Worm (Caenorhabditis elegans) whole organism, young adult: ENCODE measurements around the gene T26H5.8.

ENCODE experiments used
- B0035.1 ChIP-seq: sonication (generic microtip); optimal IDR thresholded peaks from 2 replicates; lab custom pipeline; 2016; ENCODE audit warnings: missing genetic modification characterization, mild to moderate bottlenecking, missing compliant biosample characterization, missing genotype, missing genetic modification reagents
- B0261.1 ChIP-seq: sonication (generic microtip); optimal IDR thresholded peaks from 2 replicates; lab custom pipeline; 2016; ENCODE audit warnings: mild to moderate bottlenecking, missing genetic modification characterization, moderate library complexity, missing compliant biosample characterization
- C06A6.2 ChIP-seq: fragments of 200-800 bp; sonication (Bioruptor generic); conservative IDR thresholded peaks from 2 replicates; pipeline ENCODE4 v1.3.6; 2022; ENCODE audit warnings: missing genetic modification characterization, missing compliant biosample characterization
- F55B11.4 ChIP-seq: sonication (generic microtip); optimal IDR thresholded peaks from 2 replicates; lab custom pipeline; 2016; ENCODE audit warnings: missing compliant biosample characterization, missing genetic modification characterization, borderline replicate concordance; ENCODE audit not compliant: insufficient read depth
- T07F8.4 ChIP-seq: sonication (generic microtip); optimal IDR thresholded peaks from 2 replicates; lab custom pipeline; 2016; ENCODE audit warnings: mild to moderate bottlenecking, missing genetic modification characterization, moderate library complexity, missing compliant biosample characterization
- Y67H2A.10 ChIP-seq: fragments of 200-800 bp; sonication (Bioruptor generic); conservative IDR thresholded peaks from 2 replicates; pipeline ENCODE4 v1.3.6; 2022; ENCODE audit warnings: missing genetic modification reagents, missing genetic modification characterization, missing compliant biosample characterization
- Y79H2A.3 ChIP-seq: fragments of 200-800 bp; sonication (Bioruptor generic); conservative IDR thresholded peaks from 2 replicates; pipeline ENCODE4 v1.3.6; 2022; ENCODE audit warnings: missing genetic modification reagents, missing genetic modification characterization, missing compliant biosample characterization
- ama-1 ChIP-seq, 3 experiments: fragments of 150-350 bp in 1 of 3; sonication (generic microtip) in 2 of 3; optimal IDR thresholded peaks; 2 replicates each; lab custom pipeline; 2014 to 2018; ENCODE audit warnings: missing biosample characterization in 2 of 3, missing genetic modification characterization in 2 of 3, missing genetic modification reagents in 2 of 3
- atf-7 ChIP-seq: sonication (generic microtip); optimal IDR thresholded peaks from 2 replicates; lab custom pipeline; 2017; ENCODE audit warnings: mild to moderate bottlenecking, missing genetic modification characterization, missing compliant biosample characterization
- ceh-100 ChIP-seq: fragments of 200-800 bp; sonication (Bioruptor generic); IDR thresholded peaks from 2 replicates; pipeline ENCODE4 v1.3.6; 2022; ENCODE audit warnings: missing genetic modification reagents, missing genetic modification characterization, missing compliant biosample characterization
- ceh-58 ChIP-seq: fragments of 200-800 bp; sonication (Bioruptor generic); IDR thresholded peaks from 2 replicates; pipeline ENCODE4 v1.3.6; 2022; ENCODE audit warnings: missing genetic modification characterization, missing compliant biosample characterization
- dox-1 ChIP-seq: fragments of 200-800 bp; sonication (Bioruptor generic); IDR thresholded peaks from 2 replicates; pipeline ENCODE4 v1.3.6; 2022; ENCODE audit warnings: missing genetic modification reagents, missing genetic modification characterization, missing compliant biosample characterization
- efl-1 ChIP-seq: fragments of 150-350 bp; optimal IDR thresholded peaks from 2 replicates; lab custom pipeline; 2014; ENCODE audit warnings: missing biosample characterization, missing genetic modification reagents, missing genetic modification characterization
- egl-18 ChIP-seq: fragments of 200-800 bp; sonication (Bioruptor generic); IDR thresholded peaks from 2 replicates; pipeline ENCODE4 v1.3.6; 2022; ENCODE audit warnings: missing genetic modification reagents, missing genetic modification characterization, missing compliant biosample characterization
- ets-4 ChIP-seq: fragments of 200-800 bp; sonication (Bioruptor generic); optimal IDR thresholded peaks from 2 replicates; lab custom pipeline; 2018; ENCODE audit warnings: mild to moderate bottlenecking, missing genetic modification characterization, missing compliant biosample characterization
- him-1 ChIP-seq: sonication (generic microtip); optimal IDR thresholded peaks from 2 replicates; lab custom pipeline; 2016; ENCODE audit warnings: missing genotype, missing genetic modification reagents, missing genetic modification characterization, missing compliant biosample characterization
- hlh-12 ChIP-seq: sonication (generic microtip); optimal IDR thresholded peaks from 2 replicates; lab custom pipeline; 2016; ENCODE audit warnings: missing genetic modification characterization, missing compliant biosample characterization
- hlh-26 ChIP-seq: fragments of 200-800 bp; sonication (Bioruptor generic); conservative IDR thresholded peaks from 2 replicates; pipeline ENCODE4 v1.3.6; 2022; ENCODE audit warnings: missing genetic modification reagents, missing genetic modification characterization, missing compliant biosample characterization
- hsf-1 ChIP-seq: fragments of 200-800 bp; sonication (Bioruptor generic); IDR thresholded peaks from 2 replicates; pipeline ENCODE4 v1.3.6; 2022; ENCODE audit warnings: missing genetic modification reagents, missing genetic modification characterization, missing compliant biosample characterization
- let-526 ChIP-seq: fragments of 200-800 bp; sonication (Bioruptor generic); IDR thresholded peaks from 2 replicates; pipeline ENCODE4 v1.3.6; 2022; ENCODE audit warnings: missing genetic modification reagents, missing genetic modification characterization, missing compliant biosample characterization
- lin-35 ChIP-seq, 3 experiments: fragments of 150-350 bp in 2 of 3; sonication (generic microtip) in 1 of 3; optimal IDR thresholded peaks; 2 replicates each; lab custom pipeline; 2014 to 2018; ENCODE audit warnings: missing biosample characterization in 3 of 3, missing genetic modification characterization in 3 of 3, missing genetic modification reagents in 3 of 3
- lin-40 ChIP-seq: sonication (generic microtip); optimal IDR thresholded peaks from 2 replicates; lab custom pipeline; 2016; ENCODE audit warnings: missing genetic modification characterization, mild to moderate bottlenecking, missing compliant biosample characterization, missing genotype, missing genetic modification reagents
- lin-54 ChIP-seq: fragments of 200-800 bp; sonication (Bioruptor generic); optimal IDR thresholded peaks from 2 replicates; lab custom pipeline; 2018; ENCODE audit warnings: mild to moderate bottlenecking, missing genetic modification characterization, missing compliant biosample characterization
- madf-3 ChIP-seq: fragments of 200-800 bp; sonication (Bioruptor generic); IDR thresholded peaks from 2 replicates; pipeline ENCODE4 v1.3.6; 2022; ENCODE audit warnings: missing genetic modification reagents, missing genetic modification characterization, missing compliant biosample characterization
- mel-28 ChIP-seq: sonication (generic microtip); optimal IDR thresholded peaks from 2 replicates; lab custom pipeline; 2016; ENCODE audit warnings: borderline replicate concordance, mild to moderate bottlenecking, missing genetic modification characterization, missing compliant biosample characterization
- nfya-1 ChIP-seq: sonication (generic microtip); optimal IDR thresholded peaks from 2 replicates; lab custom pipeline; 2017; ENCODE audit warnings: antibody characterized with exemption, missing compliant biosample characterization, missing genetic modification characterization, borderline replicate concordance; ENCODE audit not compliant: insufficient read depth
- nfya-2 ChIP-seq: fragments of 200-800 bp; sonication (Bioruptor generic); IDR thresholded peaks from 2 replicates; pipeline ENCODE4 v1.3.6; 2022; ENCODE audit warnings: missing genetic modification reagents, missing genetic modification characterization, missing compliant biosample characterization
- nhr-80 ChIP-seq: sonication (generic microtip); optimal IDR thresholded peaks from 2 replicates; lab custom pipeline; 2016; ENCODE audit warnings: missing genetic modification characterization, missing compliant biosample characterization
- nhr-90 ChIP-seq: sonication (generic microtip); optimal IDR thresholded peaks from 2 replicates; lab custom pipeline; 2016; ENCODE audit warnings: missing genotype, mild to moderate bottlenecking, missing genetic modification characterization, missing compliant biosample characterization
- sea-2 ChIP-seq: fragments of 200-800 bp; sonication (Bioruptor generic); IDR thresholded peaks from 2 replicates; pipeline ENCODE4 v1.3.6; 2022; ENCODE audit warnings: missing genetic modification characterization, missing compliant biosample characterization
- ztf-18 ChIP-seq: sonication (generic microtip); optimal IDR thresholded peaks from 2 replicates; lab custom pipeline; 2016; ENCODE audit warnings: missing genotype, mild to moderate bottlenecking, missing genetic modification characterization, missing compliant biosample characterization

Gene T26H5.8

DNA sequence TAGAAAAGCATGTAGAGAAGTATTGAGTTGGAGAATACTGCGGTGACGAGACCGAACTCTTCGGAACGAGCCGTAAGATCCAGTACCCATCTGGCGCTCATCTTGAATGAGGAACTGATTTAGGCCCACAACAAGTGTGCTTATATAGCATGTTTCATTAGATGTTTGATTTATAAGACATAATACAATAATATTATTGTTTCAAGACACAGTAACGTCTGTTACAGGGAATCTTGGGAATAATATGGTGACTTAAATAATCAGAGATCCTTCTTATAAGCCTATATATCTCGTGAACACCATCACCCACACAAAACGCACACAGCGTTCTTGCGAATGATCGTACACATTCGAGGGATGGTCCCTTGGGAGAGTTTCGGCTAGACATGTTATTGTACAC, 48.8 kb downstream of the T26H5.8 start, which contains the start of gene str-88:
TSS of gene str-88 (minus strand) at position 101 of the 400 bp plus-strand sequence.
- TF ChIP-seq C06A6.2 (no peak), dox-1 (GFP tag; lab: Robert Waterston, UW) (no peak), efl-1 (GFP tag; lab: Kevin White, UChicago) (no peak), ztf-18 (tag; lab: Kevin White, UChicago) (no peak), atf-7 (tag; lab: Kevin White, UChicago) (no peak), ama-1 (optimal IDR thresholded peaks at IDR 0.05; lab: Kevin White, UChicago) (no peak), ama-1 (GFP tag; optimal IDR thresholded peaks at IDR 0.05; lab: Kevin White, UChicago) (no peak), hlh-12 (tag; lab: Kevin White, UChicago) (no peak), hlh-26 (GFP tag; lab: Robert Waterston, UW) (no peak), mel-28 (tag; lab: Kevin White, UChicago) (no peak), Y79H2A.3 (no peak), T07F8.4 (tag; lab: Kevin White, UChicago) (no peak)

DNA sequence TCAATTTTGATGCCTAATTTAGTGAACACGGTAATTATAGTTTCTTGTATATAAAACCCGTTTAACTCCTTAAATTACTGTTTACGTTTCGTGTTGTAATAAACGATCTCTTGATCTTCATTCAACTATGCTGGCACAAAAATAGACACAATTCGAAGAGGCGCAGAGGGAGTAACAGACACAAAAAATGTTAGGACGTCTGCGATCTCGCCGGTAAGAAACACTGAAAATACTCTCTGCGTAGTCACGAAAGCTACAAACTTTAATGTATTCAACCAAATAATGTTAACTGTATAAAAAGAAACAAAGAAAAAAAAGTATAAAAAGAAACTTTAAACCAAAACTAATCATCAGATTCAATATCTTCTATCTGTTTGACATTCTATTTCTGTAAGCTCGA, 51.7 kb downstream of the T26H5.8 start, which contains the start of gene dhs-23:
TSS of gene dhs-23 (plus strand) at position 363 of the 400 bp plus-strand sequence.
- TF ChIP-seq ceh-58 (GFP tag; lab: Robert Waterston, UW) (no peak), sea-2 (no peak), Y79H2A.3 (no peak), nhr-80 (tag; lab: Kevin White, UChicago) (peak; percentile 11)
- TF ChIP-seq, all 124 proteins: peak for 1

DNA sequence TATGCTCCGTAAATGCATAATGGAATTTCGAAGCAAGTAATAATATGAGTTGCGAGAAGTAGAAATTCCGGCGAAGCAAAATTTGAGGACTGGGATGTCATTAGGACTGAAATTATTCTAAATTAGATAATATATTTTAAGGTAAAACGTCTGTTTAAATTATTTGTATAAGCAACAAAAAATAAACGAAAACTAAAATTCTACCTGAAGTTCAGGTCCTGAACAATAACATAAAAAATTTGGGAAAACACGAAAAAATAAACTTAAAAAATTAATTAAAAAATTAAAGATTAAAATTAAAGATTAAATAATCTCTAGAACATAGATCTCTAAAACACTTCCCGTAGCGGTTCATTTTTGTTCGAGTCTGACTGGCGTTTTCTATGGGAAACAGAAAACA, 52.7 kb downstream of the T26H5.8 start, which contains the start of gene srh-251:
TSS of gene srh-251 (minus strand) at position 101 of the 400 bp plus-strand sequence.
- TF ChIP-seq F55B11.4 (no peak), nfya-1 (tag; lab: Kevin White, UChicago) (no peak), B0261.1 (no peak), egl-18 (no peak), ceh-100 (GFP tag; lab: Robert Waterston, UW) (no peak), lin-40 (tag; lab: Kevin White, UChicago) (no peak), him-1 (no peak), lin-35 (GFP tag; optimal IDR thresholded peaks at IDR 0.05; lab: Kevin White, UChicago) (no peak), lin-54 (GFP tag; lab: Kevin White, UChicago) (no peak), ets-4 (GFP tag; lab: Kevin White, UChicago) (no peak), madf-3 (GFP tag; lab: Robert Waterston, UW) (no peak), hsf-1 (no peak), B0035.1 (tag; lab: Kevin White, UChicago) (no peak), let-526 (GFP tag; lab: Robert Waterston, UW) (no peak), nhr-90 (tag; lab: Kevin White, UChicago) (no peak)
- TF ChIP-seq, all 124 proteins: peak for 0

DNA sequence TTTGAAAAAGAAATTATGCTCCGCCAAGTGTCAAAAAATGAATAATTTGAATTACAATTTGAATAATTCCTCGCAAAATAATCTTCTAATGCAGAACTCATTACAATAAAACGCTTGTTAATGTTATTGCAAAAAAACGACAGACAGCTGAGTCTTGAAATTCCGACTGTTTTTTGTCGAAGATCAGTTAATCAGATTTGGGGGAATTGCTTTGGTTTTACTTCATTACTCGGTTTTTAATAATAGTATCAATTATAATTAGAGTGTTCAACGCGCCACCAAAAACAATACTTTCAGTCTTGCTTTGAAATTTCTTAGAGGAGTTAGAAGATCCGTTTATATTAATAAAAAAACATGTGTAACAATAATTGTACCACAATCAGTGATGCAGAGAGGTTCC, 54.6 kb downstream of the T26H5.8 start, which contains the start of gene srh-122:
TSS of gene srh-122 (minus strand) at position 101 of the 400 bp plus-strand sequence.
- TF ChIP-seq nfya-2 (GFP tag; lab: Robert Waterston, UW): no peak
- TF ChIP-seq Y67H2A.10: no peak
